Fruit fly (Drosophila melanogaster) whole organism, pupa: ENCODE measurements around the gene Gabat.

ENCODE experiments used
- CG10348 ChIP-seq: fragments of 200-800 bp; sonication (Bioruptor generic); IDR thresholded peaks from 2 replicates; pipeline ENCODE4 v1.3.6; 2022; ENCODE audit warnings: missing biosample characterization, missing genetic modification characterization
- CG12605 ChIP-seq: fragments of 200-800 bp; sonication (Bioruptor generic); IDR thresholded peaks from 2 replicates; pipeline ENCODE4 v1.3.6; 2022; ENCODE audit warnings: missing biosample characterization, missing genetic modification characterization
- CG13204 ChIP-seq: fragments of 200-800 bp; sonication (Bioruptor generic); optimal IDR thresholded peaks from 2 replicates; lab custom pipeline; 2018; ENCODE audit warnings: missing biosample characterization, mild to moderate bottlenecking, missing genetic modification characterization, moderate library complexity
- CG14655 ChIP-seq: fragments of 200-800 bp; sonication (Bioruptor generic); optimal IDR thresholded peaks from 3 replicates; lab custom pipeline; 2017; ENCODE audit warnings: mild to moderate bottlenecking, missing biosample characterization, missing genetic modification reagents, missing genetic modification characterization
- CG15710 ChIP-seq: fragments of 200-800 bp; sonication (Bioruptor generic); optimal IDR thresholded peaks from 2 replicates; lab custom pipeline; 2018; ENCODE audit warnings: missing biosample characterization, mild to moderate bottlenecking, missing genetic modification characterization, moderate library complexity
- CG17806 ChIP-seq: fragments of 200-800 bp; sonication (Bioruptor generic); optimal IDR thresholded peaks from 2 replicates; lab custom pipeline; 2018; ENCODE audit warnings: missing biosample characterization, mild to moderate bottlenecking, missing genetic modification characterization, moderate library complexity
- CG32121 ChIP-seq: fragments of 200-800 bp; sonication (Bioruptor generic); IDR thresholded peaks from 2 replicates; pipeline ENCODE4 v1.3.6; 2022; ENCODE audit warnings: missing biosample characterization, missing genetic modification characterization
- CG34367 ChIP-seq: fragments of 200-800 bp; sonication (Bioruptor generic); optimal IDR thresholded peaks from 2 replicates; lab custom pipeline; 2018; ENCODE audit warnings: missing biosample characterization, mild to moderate bottlenecking, missing genetic modification characterization
- CG4496 ChIP-seq: fragments of 200-800 bp; sonication (Bioruptor generic); IDR thresholded peaks from 3 replicates; pipeline ENCODE4 v1.3.6; 2022; ENCODE audit warnings: missing biosample characterization, missing genetic modification characterization
- CG8159 ChIP-seq: fragments of 200-800 bp; sonication (Bioruptor generic); optimal IDR thresholded peaks from 3 replicates; lab custom pipeline; 2018; ENCODE audit warnings: missing biosample characterization, mild to moderate bottlenecking, missing genetic modification characterization, moderate library complexity
- CG8301 ChIP-seq: fragments of 200-800 bp; sonication (Bioruptor generic); optimal IDR thresholded peaks from 2 replicates; lab custom pipeline; 2018; ENCODE audit warnings: missing biosample characterization, mild to moderate bottlenecking, missing genetic modification characterization
- CG9948 ChIP-seq: fragments of 200-800 bp; sonication (Bioruptor generic); optimal IDR thresholded peaks from 2 replicates; lab custom pipeline; 2018; ENCODE audit warnings: missing biosample characterization, mild to moderate bottlenecking, missing genetic modification characterization, moderate library complexity
- D1 ChIP-seq: fragments of 200-800 bp; sonication (Bioruptor generic); optimal IDR thresholded peaks from 2 replicates; lab custom pipeline; 2018; ENCODE audit warnings: missing biosample characterization, mild to moderate bottlenecking, missing genetic modification characterization, moderate library complexity
- EcR ChIP-seq: fragments of 200-800 bp; sonication (Bioruptor generic); optimal IDR thresholded peaks from 3 replicates; lab custom pipeline; 2019; ENCODE audit warnings: missing biosample characterization, missing genetic modification characterization, mild to moderate bottlenecking, moderate library complexity, missing genetic modification reagents
- Ets98B ChIP-seq: fragments of 200-800 bp; sonication (Bioruptor generic); IDR thresholded peaks from 2 replicates; pipeline ENCODE4 v1.3.6; 2022; ENCODE audit warnings: missing biosample characterization, missing genetic modification characterization
- Pif1A ChIP-seq: fragments of 200-800 bp; sonication (Bioruptor generic); optimal IDR thresholded peaks from 3 replicates; lab custom pipeline; 2016; ENCODE audit warnings: missing biosample characterization, missing genetic modification characterization
- Pif1B ChIP-seq: fragments of 200-800 bp; sonication (Bioruptor generic); optimal IDR thresholded peaks from 3 replicates; lab custom pipeline; 2016; ENCODE audit warnings: missing biosample characterization, missing genetic modification characterization
- Snoo ChIP-seq: fragments of 200-800 bp; sonication (Bioruptor generic); optimal IDR thresholded peaks from 3 replicates; lab custom pipeline; 2017; ENCODE audit warnings: missing biosample characterization, mild to moderate bottlenecking, missing genetic modification characterization, inconsistent platforms
- fd96Ca ChIP-seq: fragments of 200-800 bp; sonication (Bioruptor generic); IDR thresholded peaks from 3 replicates; pipeline ENCODE4 v1.3.6; 2022; ENCODE audit warnings: missing biosample characterization, missing genetic modification characterization
- gl ChIP-seq: fragments of 200-800 bp; sonication (Bioruptor generic); optimal IDR thresholded peaks from 2 replicates; lab custom pipeline; 2018; ENCODE audit warnings: missing biosample characterization, mild to moderate bottlenecking, missing genetic modification characterization
- rn ChIP-seq: fragments of 200-800 bp; sonication (Bioruptor generic); IDR thresholded peaks from 2 replicates; pipeline ENCODE4 v1.3.6; 2022; ENCODE audit warnings: missing biosample characterization, missing genetic modification characterization

Gene Gabat

dm6 chr3L:20000081-20000736 is at the start of gene Gabat, which contains the start of gene Tom20:
Gabat (minus strand) TSS chr3L:20000686.
Tom20 (plus strand) TSS chr3L:20000644.
- TF ChIP-seq CG9948 (tag; lab: Kevin White, UChicago), result no peak
- TF ChIP-seq CG4496 (GFP tag; lab: Robert Waterston, UW), result no peak
- no peak for TF ChIP-seq Ets98B (GFP tag; lab: Robert Waterston, UW)
- no peak for TF ChIP-seq CG34367 (tag; lab: Kevin White, UChicago)
- no peak for TF ChIP-seq rn (GFP tag; lab: Robert Waterston, UW)
- no peak for TF ChIP-seq CG12605 (GFP tag; lab: Robert Waterston, UW)
- no peak for TF ChIP-seq CG13204
- TF ChIP-seq Pif1A, result no peak
- TF ChIP-seq fd96Ca, result no peak

dm6 chr3L:20036610-20037009 is 36.1 kb upstream of the Gabat start:
- TF ChIP-seq CG17806 (tag; lab: Kevin White, UChicago), result no peak
- no peak for TF ChIP-seq Pif1B (GFP tag; lab: Kevin White, UChicago)
- TF ChIP-seq CG10348, result no peak
- no peak for TF ChIP-seq CG32121
- no peak for TF ChIP-seq CG34367 (tag; lab: Kevin White, UChicago)
- TF ChIP-seq CG15710 (tag; lab: Kevin White, UChicago), result no peak
- no peak for TF ChIP-seq EcR (GFP tag; lab: Kevin White, UChicago)
- no peak for TF ChIP-seq CG9948 (tag; lab: Kevin White, UChicago)
- TF ChIP-seq CG14655 (GFP tag; lab: Kevin White, UChicago), result no peak
- no peak for TF ChIP-seq CG4496 (GFP tag; lab: Robert Waterston, UW)
- no peak for TF ChIP-seq CG13204

DNA sequence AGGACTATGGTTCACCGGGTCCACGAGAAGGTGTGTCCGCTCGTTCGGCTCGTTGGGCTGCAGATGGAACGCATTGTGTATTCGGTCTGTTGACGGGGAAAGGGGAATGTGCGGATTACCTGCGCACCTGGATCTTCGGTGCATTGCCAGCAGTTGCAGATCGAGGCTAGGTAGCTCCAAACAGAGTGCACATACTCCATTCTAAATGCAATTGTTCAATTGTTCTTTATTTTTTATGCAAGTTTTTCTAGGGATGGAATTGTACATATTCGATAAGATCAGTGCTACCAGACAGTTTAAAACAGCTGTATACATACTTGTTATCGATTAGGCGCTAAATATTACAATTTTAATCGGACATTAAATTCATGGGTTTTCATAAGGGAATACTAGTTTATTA is 28.3 kb upstream of the Gabat start, which contains the start of gene Lamtor1:
Lamtor1 (minus strand) TSS at position 268 of the 400 bp plus-strand sequence.
- TF ChIP-seq rn (GFP tag; lab: Robert Waterston, UW) (no peak), Snoo (no peak), CG14655 (GFP tag; lab: Kevin White, UChicago) (no peak), gl (tag; lab: Kevin White, UChicago) (no peak), D1 (no peak), CG15710 (tag; lab: Kevin White, UChicago) (no peak), CG34367 (tag; lab: Kevin White, UChicago) (no peak), Pif1B (GFP tag; lab: Kevin White, UChicago) (no peak), CG9948 (tag; lab: Kevin White, UChicago) (no peak), EcR (GFP tag; lab: Kevin White, UChicago) (no peak), CG32121 (no peak), CG8159 (tag; lab: Kevin White, UChicago) (no peak), CG10348 (no peak), CG4496 (GFP tag; lab: Robert Waterston, UW) (no peak), Ets98B (GFP tag; lab: Robert Waterston, UW) (no peak), CG13204 (no peak), Pif1A (no peak), CG12605 (GFP tag; lab: Robert Waterston, UW) (no peak), fd96Ca (no peak)

dm6 chr3L:20027735-20028134 is 27.2 kb upstream of the Gabat start, which contains the start of gene CG14183:
CG14183 (minus strand) TSS chr3L:20027835.
- TF ChIP-seq CG13204, result no peak
- TF ChIP-seq CG14655 (GFP tag; lab: Kevin White, UChicago), result no peak
- TF ChIP-seq CG8301 (tag; lab: Kevin White, UChicago), result no peak
- no peak for TF ChIP-seq CG15710 (tag; lab: Kevin White, UChicago)
- no peak for TF ChIP-seq CG10348
- TF ChIP-seq fd96Ca, result no peak
- TF ChIP-seq gl (tag; lab: Kevin White, UChicago), result no peak
- no peak for TF ChIP-seq CG4496 (GFP tag; lab: Robert Waterston, UW)
- no peak for TF ChIP-seq EcR (GFP tag; lab: Kevin White, UChicago)
- TF ChIP-seq rn (GFP tag; lab: Robert Waterston, UW), result no peak
- TF ChIP-seq CG8159 (tag; lab: Kevin White, UChicago), result no peak
- no peak for TF ChIP-seq Pif1B (GFP tag; lab: Kevin White, UChicago)
- no peak for TF ChIP-seq CG17806 (tag; lab: Kevin White, UChicago)
- TF ChIP-seq Snoo, result no peak
- no peak for TF ChIP-seq CG9948 (tag; lab: Kevin White, UChicago)
- TF ChIP-seq CG12605 (GFP tag; lab: Robert Waterston, UW), result no peak
- TF ChIP-seq, all 21 proteins: peak for 0

- TF ChIP-seq EcR (GFP tag; lab: Kevin White, UChicago), result peak; percentile 6
- TF ChIP-seq CG14655 (GFP tag; lab: Kevin White, UChicago), result no peak
- TF ChIP-seq, all 21 proteins: peak for 1
These were observed 6.1 kb upstream of the Gabat start for dm6 chr3L:20006269-20007265.
